Fruit fly (Drosophila melanogaster) whole organism, prepupa: ENCODE measurements around the gene Cp19.

ENCODE experiments used
- CG10669 ChIP-seq: fragments of 200-800 bp; sonication (Bioruptor generic); optimal IDR thresholded peaks from 3 replicates; lab custom pipeline; 2018; ENCODE audit warnings: missing biosample characterization, mild to moderate bottlenecking, missing genetic modification characterization, moderate library complexity
- CG11294 ChIP-seq: fragments of 200-800 bp; sonication (Bioruptor generic); IDR thresholded peaks from 2 replicates; pipeline ENCODE4 v1.3.6; 2022; ENCODE audit warnings: missing biosample characterization, missing genetic modification characterization
- CG11762 ChIP-seq: fragments of 200-800 bp; sonication (Bioruptor generic); optimal IDR thresholded peaks from 3 replicates; lab custom pipeline; 2016; ENCODE audit warnings: missing biosample characterization, missing genetic modification characterization; ENCODE audit not compliant: insufficient read depth
- CG15336 ChIP-seq: fragments of 200-800 bp; sonication (Bioruptor generic); IDR thresholded peaks from 2 replicates; pipeline ENCODE4 v1.3.6; 2022; ENCODE audit warnings: missing biosample characterization, missing genetic modification characterization
- CG1621 ChIP-seq: fragments of 200-800 bp; sonication (Bioruptor generic); optimal IDR thresholded peaks from 3 replicates; lab custom pipeline; 2018; ENCODE audit warnings: missing biosample characterization, mild to moderate bottlenecking, missing genetic modification characterization
- CG16779 ChIP-seq: fragments of 200-800 bp; sonication (Bioruptor generic); optimal IDR thresholded peaks from 3 replicates; lab custom pipeline; 2017; ENCODE audit warnings: missing biosample characterization, mild to moderate bottlenecking, missing genetic modification characterization
- CG3032 ChIP-seq: fragments of 200-800 bp; optimal IDR thresholded peaks from 2 replicates; lab custom pipeline; 2019; ENCODE audit warnings: missing biosample characterization, mild to moderate bottlenecking, missing genetic modification characterization, moderate library complexity
- CG31627 ChIP-seq: fragments of 200-800 bp; sonication (Bioruptor generic); optimal IDR thresholded peaks from 3 replicates; lab custom pipeline; 2016; ENCODE audit warnings: missing biosample characterization, missing genetic modification characterization
- CG32006 ChIP-seq: fragments of 200-800 bp; sonication (Bioruptor generic); optimal IDR thresholded peaks from 3 replicates; lab custom pipeline; 2017; ENCODE audit warnings: missing biosample characterization, mild to moderate bottlenecking, missing genetic modification characterization
- CG34406 ChIP-seq: fragments of 200-800 bp; sonication (Bioruptor generic); optimal IDR thresholded peaks from 3 replicates; lab custom pipeline; 2016; ENCODE audit warnings: missing biosample characterization, missing genetic modification characterization
- CG3919 ChIP-seq: fragments of 200-800 bp; sonication (Bioruptor generic); optimal IDR thresholded peaks from 3 replicates; lab custom pipeline; 2016; ENCODE audit warnings: missing biosample characterization, missing genetic modification characterization
- CG6163 ChIP-seq: fragments of 200-800 bp; sonication (Bioruptor generic); IDR thresholded peaks from 3 replicates; pipeline ENCODE4 v1.3.6; 2022; ENCODE audit warnings: missing biosample characterization, missing genetic modification characterization
- CG6276 ChIP-seq: fragments of 200-800 bp; sonication (Bioruptor generic); optimal IDR thresholded peaks from 2 replicates; lab custom pipeline; 2017; ENCODE audit warnings: missing biosample characterization, mild to moderate bottlenecking, missing genetic modification characterization
- CG6792 ChIP-seq: fragments of 200-800 bp; sonication (Bioruptor generic); optimal IDR thresholded peaks from 3 replicates; lab custom pipeline; 2016; ENCODE audit warnings: missing biosample characterization, missing genetic modification characterization
- CG6808 ChIP-seq: fragments of 200-800 bp; sonication (Bioruptor generic); optimal IDR thresholded peaks from 3 replicates; lab custom pipeline; 2017; ENCODE audit warnings: missing biosample characterization, missing genetic modification characterization, mild to moderate bottlenecking, moderate library complexity, missing genetic modification reagents
- CG7368 ChIP-seq: fragments of 200-800 bp; sonication (Bioruptor generic); optimal IDR thresholded peaks from 3 replicates; lab custom pipeline; 2016; ENCODE audit warnings: missing biosample characterization, missing genetic modification characterization
- CG8119 ChIP-seq: fragments of 200-800 bp; sonication (Bioruptor generic); IDR thresholded peaks from 3 replicates; pipeline ENCODE4 v1.3.6; 2022; ENCODE audit warnings: missing biosample characterization, missing genetic modification characterization
- CG8319 ChIP-seq: fragments of 200-800 bp; sonication (Bioruptor generic); optimal IDR thresholded peaks from 3 replicates; lab custom pipeline; 2016; ENCODE audit warnings: missing biosample characterization, missing genetic modification characterization
- CG8632 ChIP-seq: fragments of 200-800 bp; sonication (Bioruptor generic); optimal IDR thresholded peaks from 3 replicates; lab custom pipeline; 2016; ENCODE audit warnings: missing biosample characterization, missing genetic modification characterization
- CG9139 ChIP-seq: fragments of 200-800 bp; sonication (Bioruptor generic); optimal IDR thresholded peaks from 3 replicates; lab custom pipeline; 2017; ENCODE audit warnings: missing biosample characterization, mild to moderate bottlenecking, missing genetic modification characterization
- Eip78C ChIP-seq: fragments of 200-800 bp; sonication (Bioruptor generic); peaks from one replicate; lab custom pipeline; 2016; ENCODE audit warnings: missing biosample characterization, missing genetic modification characterization
- Eip93F ChIP-seq: fragments of 200-800 bp; sonication (Bioruptor generic); optimal IDR thresholded peaks from 2 replicates; lab custom pipeline; 2016; ENCODE audit warnings: missing biosample characterization, mild to moderate bottlenecking, missing genetic modification characterization
- Ets96B ChIP-seq: fragments of 200-800 bp; optimal IDR thresholded peaks from 2 replicates; lab custom pipeline; 2019; ENCODE audit warnings: missing biosample characterization, mild to moderate bottlenecking, missing genetic modification characterization, moderate library complexity
- Gug ChIP-seq: fragments of 200-800 bp; sonication (Bioruptor generic); IDR thresholded peaks from 2 replicates; pipeline ENCODE4 v1.3.6; 2022; ENCODE audit warnings: missing biosample characterization, missing genetic modification characterization
- Hr38 ChIP-seq: sonication (Bioruptor generic); optimal IDR thresholded peaks from 2 replicates; lab custom pipeline; 2016; ENCODE audit warnings: missing biosample characterization, missing genetic modification characterization
- Hr39 ChIP-seq: fragments of 200-800 bp; sonication (Bioruptor generic); optimal IDR thresholded peaks from 2 replicates; lab custom pipeline; 2016; ENCODE audit warnings: missing biosample characterization, missing genetic modification characterization
- Hr4 ChIP-seq: fragments of 200-800 bp; sonication (Bioruptor generic); optimal IDR thresholded peaks from 3 replicates; lab custom pipeline; 2016; ENCODE audit warnings: missing biosample characterization, missing genetic modification characterization
- Lpt ChIP-seq: fragments of 200-800 bp; sonication (Bioruptor generic); optimal IDR thresholded peaks from 3 replicates; lab custom pipeline; 2016; ENCODE audit warnings: missing biosample characterization, missing genetic modification characterization
- Sox102F ChIP-seq: fragments of 200-800 bp; sonication (Bioruptor generic); optimal IDR thresholded peaks from 2 replicates; lab custom pipeline; 2016; ENCODE audit warnings: missing biosample characterization, mild to moderate bottlenecking, missing genetic modification characterization
- Sox14 ChIP-seq: fragments of 200-800 bp; sonication (Bioruptor generic); optimal IDR thresholded peaks from 3 replicates; lab custom pipeline; 2016; ENCODE audit warnings: missing biosample characterization, missing genetic modification characterization
- Sox15 ChIP-seq: fragments of 200-800 bp; sonication (Bioruptor generic); optimal IDR thresholded peaks from 3 replicates; lab custom pipeline; 2016; ENCODE audit warnings: missing biosample characterization, missing genetic modification characterization
- achi ChIP-seq: fragments of 200-800 bp; sonication (Bioruptor generic); optimal IDR thresholded peaks from 3 replicates; lab custom pipeline; 2016; ENCODE audit warnings: missing biosample characterization, missing genetic modification characterization
- acj6 ChIP-seq: fragments of 200-800 bp; sonication (Bioruptor generic); optimal IDR thresholded peaks from 3 replicates; lab custom pipeline; 2016; ENCODE audit warnings: missing biosample characterization, missing genetic modification characterization
- cyc ChIP-seq: fragments of 200-800 bp; sonication (Bioruptor generic); optimal IDR thresholded peaks from 3 replicates; lab custom pipeline; 2016; ENCODE audit warnings: missing biosample characterization, missing genetic modification characterization
- dac ChIP-seq: fragments of 200-800 bp; sonication (Bioruptor generic); optimal IDR thresholded peaks from 2 replicates; lab custom pipeline; 2017; ENCODE audit warnings: missing biosample characterization, mild to moderate bottlenecking, missing genetic modification characterization
- esn ChIP-seq: fragments of 200-800 bp; sonication (Bioruptor generic); optimal IDR thresholded peaks from 2 replicates; lab custom pipeline; 2016; ENCODE audit warnings: missing biosample characterization, mild to moderate bottlenecking, missing genetic modification characterization, moderate library complexity
- fd59A ChIP-seq: fragments of 200-800 bp; sonication (Bioruptor generic); optimal IDR thresholded peaks from 2 replicates; lab custom pipeline; 2017; ENCODE audit warnings: missing biosample characterization, mild to moderate bottlenecking, missing genetic modification characterization, missing genetic modification reagents
- fd85E ChIP-seq: fragments of 200-800 bp; sonication (Bioruptor generic); optimal IDR thresholded peaks from 3 replicates; lab custom pipeline; 2016; ENCODE audit warnings: missing biosample characterization, missing genetic modification characterization
- fkh ChIP-seq: fragments of 200-800 bp; sonication (Bioruptor generic); optimal IDR thresholded peaks from 3 replicates; lab custom pipeline; 2017; ENCODE audit warnings: missing biosample characterization, mild to moderate bottlenecking, missing genetic modification characterization, moderate library complexity
- lz ChIP-seq: fragments of 200-800 bp; sonication (Bioruptor generic); optimal IDR thresholded peaks from 3 replicates; lab custom pipeline; 2016; ENCODE audit warnings: missing biosample characterization, missing genetic modification characterization
- pdm3 ChIP-seq: fragments of 200-800 bp; sonication (Bioruptor generic); optimal IDR thresholded peaks from 3 replicates; lab custom pipeline; 2016; ENCODE audit warnings: missing biosample characterization, missing genetic modification characterization
- salr ChIP-seq, 2 experiments: fragments of 200-800 bp; sonication (Bioruptor generic); optimal IDR thresholded peaks; 3 replicates each; lab custom pipeline; 2016 to 2018; ENCODE audit warnings: missing biosample characterization in 2 of 2, missing genetic modification characterization in 2 of 2, mild to moderate bottlenecking in 1 of 2
- spab ChIP-seq: fragments of 200-800 bp; sonication (Bioruptor generic); optimal IDR thresholded peaks from 2 replicates; lab custom pipeline; 2017; ENCODE audit warnings: missing biosample characterization, mild to moderate bottlenecking, missing genetic modification characterization, missing genetic modification reagents
- ss ChIP-seq, 2 experiments: fragments of 200-800 bp; sonication (Bioruptor generic); optimal IDR thresholded peaks; 2 replicates in 1 of 2; 3 replicates in 1 of 2; lab custom pipeline; 2017 to 2018; ENCODE audit warnings: mild to moderate bottlenecking in 2 of 2, missing biosample characterization in 2 of 2, missing genetic modification characterization in 2 of 2, moderate library complexity in 1 of 2
- svp ChIP-seq: fragments of 200-800 bp; sonication (Bioruptor generic); peaks from one replicate; lab custom pipeline; 2016; ENCODE audit warnings: missing biosample characterization, missing genetic modification characterization
- vri ChIP-seq: fragments of 200-800 bp; sonication (Bioruptor generic); optimal IDR thresholded peaks from 3 replicates; lab custom pipeline; 2016; ENCODE audit warnings: missing biosample characterization, mild to moderate bottlenecking, missing genetic modification characterization

Cp19 gene

DNA sequence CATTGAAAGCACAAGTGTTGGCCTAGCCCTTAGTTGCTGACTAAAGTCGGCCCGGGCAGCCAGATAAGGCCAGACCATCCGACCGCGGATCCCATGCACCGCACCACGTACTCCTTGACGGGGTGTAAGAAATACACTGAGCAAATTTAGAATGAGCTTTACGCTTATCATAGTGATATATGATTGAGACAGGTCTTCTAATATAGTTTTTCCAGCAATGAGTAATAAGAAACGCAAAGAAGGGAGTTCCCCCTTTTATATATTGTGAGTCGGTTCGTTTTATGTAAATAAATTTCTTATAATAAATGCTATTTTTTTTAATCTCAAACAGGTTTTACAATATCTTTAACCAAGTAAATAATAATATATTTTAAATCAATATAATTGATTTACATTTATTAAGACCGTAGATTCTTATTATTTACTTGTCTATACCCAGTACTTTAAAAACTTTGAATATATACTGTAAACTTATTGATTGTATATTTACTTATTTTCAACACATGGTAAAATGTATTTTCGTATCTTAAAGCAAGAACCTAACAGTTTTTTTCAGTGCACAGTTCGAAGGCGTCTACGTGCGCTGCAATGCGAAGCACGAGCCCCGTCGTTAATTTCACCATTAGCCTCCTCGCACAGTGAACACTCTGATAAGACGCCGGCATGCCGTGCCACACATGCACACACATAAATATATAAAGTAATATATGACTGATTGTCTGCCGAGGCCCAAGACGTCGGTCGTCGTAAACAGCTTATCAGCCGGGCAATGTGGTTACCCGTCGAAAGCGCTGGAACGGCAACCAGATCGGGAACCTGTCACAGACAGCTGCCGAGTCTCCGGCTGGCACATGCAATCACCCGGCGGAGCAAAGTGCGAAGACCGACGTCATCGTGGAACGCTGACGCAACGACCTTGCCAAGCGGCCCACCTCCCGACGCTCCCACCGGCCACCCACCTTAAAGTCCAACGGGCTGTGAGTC, 37.5 kb upstream of the Cp19 start (continued):
- peak; percentile 41 for TF ChIP-seq spab (GFP tag; lab: Kevin White, UChicago)
- peak; percentile 4 for TF ChIP-seq cyc (GFP tag; lab: Kevin White, UChicago)
- TF ChIP-seq CG3032 (tag; lab: Kevin White, UChicago), result peak; percentile 46
- TF ChIP-seq CG10669, result peak; percentile 3
- TF ChIP-seq ss (GFP tag; optimal IDR thresholded peaks at IDR 0.05; lab: Kevin White, UChicago), result peak; percentile 82 to 83
- TF ChIP-seq CG6276 (GFP tag; lab: Kevin White, UChicago), result peak; percentile 56
- peak; percentile 4 for TF ChIP-seq CG31627 (GFP tag; lab: Kevin White, UChicago)
- peak; percentile 35 for TF ChIP-seq CG16779
- peak; percentile 24 for TF ChIP-seq acj6 (GFP tag; lab: Kevin White, UChicago)
- no peak for TF ChIP-seq Gug (GFP tag; lab: Robert Waterston, UW)
- TF ChIP-seq lz (GFP tag; lab: Kevin White, UChicago), result peak; percentile 39

- TF ChIP-seq Eip93F (GFP tag; lab: Kevin White, UChicago), result no peak
- no peak for TF ChIP-seq achi (GFP tag; lab: Kevin White, UChicago)
- no peak for TF ChIP-seq Sox102F (GFP tag; lab: Kevin White, UChicago)
- TF ChIP-seq CG32006 (GFP tag; lab: Kevin White, UChicago), result peak; percentile 39
- TF ChIP-seq Hr39 (GFP tag; lab: Kevin White, UChicago), result no peak
- TF ChIP-seq svp (GFP tag; lab: Kevin White, UChicago), result no peak
- no peak for TF ChIP-seq CG8632 (GFP tag; lab: Kevin White, UChicago)
- TF ChIP-seq CG6276 (GFP tag; lab: Kevin White, UChicago), result peak; percentile 85
- no peak for TF ChIP-seq lz (GFP tag; lab: Kevin White, UChicago)
- TF ChIP-seq CG6792 (GFP tag; lab: Kevin White, UChicago), result no peak
- no peak for TF ChIP-seq salr (GFP tag; optimal IDR thresholded peaks at IDR 0.05; lab: Kevin White, UChicago)
- no peak for TF ChIP-seq CG34406
- no peak for TF ChIP-seq fd85E (GFP tag; lab: Kevin White, UChicago)
- TF ChIP-seq CG8119 (GFP tag; lab: Robert Waterston, UW), result peak; percentile 72
- TF ChIP-seq Lpt (GFP tag; lab: Kevin White, UChicago), result no peak
- TF ChIP-seq CG8319 (GFP tag; lab: Kevin White, UChicago), result no peak
- TF ChIP-seq CG7368 (GFP tag; lab: Kevin White, UChicago), result no peak
- TF ChIP-seq CG6163 (GFP tag; lab: Robert Waterston, UW), result 0 out of 3 replicates have a peak, but pooled peaks have one; percentile 32
- no peak for TF ChIP-seq Hr4 (GFP tag; lab: Kevin White, UChicago)
- no peak for TF ChIP-seq CG9139 (GFP tag; lab: Kevin White, UChicago)
- TF ChIP-seq CG11294, result no peak
- TF ChIP-seq dac, result peak; percentile 33
- no peak for TF ChIP-seq fd59A (GFP tag; lab: Kevin White, UChicago)
- TF ChIP-seq Sox14 (GFP tag; lab: Kevin White, UChicago), result no peak
- no peak for TF ChIP-seq CG3919 (GFP tag; lab: Kevin White, UChicago)
- peak; percentile 68 for TF ChIP-seq CG15336 (GFP tag; lab: Robert Waterston, UW)
- TF ChIP-seq fkh (GFP tag; lab: Kevin White, UChicago), result peak; percentile 43
- TF ChIP-seq vri (GFP tag; lab: Kevin White, UChicago), result no peak
- no peak for TF ChIP-seq esn (GFP tag; lab: Kevin White, UChicago)
- TF ChIP-seq ss (GFP tag; optimal IDR thresholded peaks at IDR 0.05; lab: Kevin White, UChicago), result no peak
- no peak for TF ChIP-seq Hr38
- no peak for TF ChIP-seq CG11762 (GFP tag; lab: Kevin White, UChicago)
- TF ChIP-seq pdm3 (GFP tag; lab: Kevin White, UChicago), result no peak
- TF ChIP-seq CG6808 (GFP tag; lab: Kevin White, UChicago), result no peak
- TF ChIP-seq Ets96B, result no peak
- TF ChIP-seq CG1621 (tag; lab: Kevin White, UChicago), result no peak
- no peak for TF ChIP-seq Sox15 (GFP tag; lab: Kevin White, UChicago)
- TF ChIP-seq Eip78C, result peak; percentile 50
These were observed 35.8 kb upstream of the Cp19 start for dm6 chr3L:8693558-8694502.
